Worm (Caenorhabditis elegans): ENCODE measurements around the gene copg-1.

DNA sequence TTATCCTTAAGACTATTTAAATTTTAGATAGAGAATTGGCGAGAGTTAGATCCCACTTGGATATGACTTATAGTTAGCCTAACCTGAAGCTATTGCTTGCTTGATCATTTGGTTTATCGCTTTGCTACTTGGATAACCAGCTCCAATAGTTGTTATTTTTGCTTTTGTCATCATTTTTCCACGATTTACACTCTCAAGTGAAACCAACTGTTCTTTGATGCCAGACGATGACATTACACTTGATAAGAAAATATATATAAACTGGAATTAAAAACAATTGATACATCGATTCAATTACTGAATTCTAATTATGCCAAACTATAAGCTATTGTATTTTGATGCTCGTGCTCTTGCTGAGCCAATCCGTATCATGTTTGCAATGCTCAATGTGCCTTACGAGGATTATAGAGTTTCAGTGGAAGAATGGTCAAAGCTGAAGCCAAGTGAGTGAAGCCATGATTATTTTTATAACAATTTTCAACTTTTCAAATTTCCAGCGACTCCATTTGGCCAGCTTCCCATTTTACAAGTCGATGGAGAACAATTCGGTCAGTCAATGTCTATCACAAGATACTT lies 9.7 kb upstream of the copg-1 start, which contains the start of the genes gst-2, gst-4 and dhs-12:
- no peak for TF ChIP-seq lir-1 (GFP tag; conservative IDR thresholded peaks at IDR 0.05)
- TF ChIP-seq ama-1 (optimal IDR thresholded peaks at IDR 0.05) = no peak
- no peak for TF ChIP-seq ama-1 (GFP tag; optimal IDR thresholded peaks at IDR 0.05)
- no peak for TF ChIP-seq repo-1 (tag; optimal IDR thresholded peaks at IDR 0.05)
- TF ChIP-seq ceh-100 (GFP tag; IDR thresholded peaks at IDR 0.05) = no peak
- no peak for TF ChIP-seq aptf-2 (GFP tag; conservative IDR thresholded peaks at IDR 0.05)
